Worm (Caenorhabditis elegans): ENCODE results near the gene fip-5.

DNA sequence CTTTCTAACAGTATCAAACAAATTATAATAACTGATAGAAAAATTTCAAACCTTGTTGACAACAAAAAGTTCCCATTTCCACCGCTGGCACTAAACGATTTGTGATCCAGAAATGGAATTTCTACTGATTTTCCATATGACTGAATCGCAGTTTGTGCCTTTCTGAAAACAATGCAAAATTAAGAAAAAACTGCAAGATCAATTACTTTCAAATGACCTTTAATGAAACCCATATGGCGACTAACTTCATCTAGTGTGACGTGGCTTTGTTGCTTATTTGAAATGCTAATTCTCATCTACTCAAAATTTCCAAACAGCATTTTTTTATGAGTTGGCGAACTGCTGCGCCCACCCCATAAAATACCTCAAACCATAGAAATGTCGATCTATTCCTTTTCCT, 5.0 kb downstream of the fip-5 start, which contains the start of gene F41E7.7:
- TF ChIP-seq egl-43 (GFP tag; IDR thresholded peaks at IDR 0.05) = no peak
- no peak for TF ChIP-seq unc-62 (GFP tag; optimal IDR thresholded peaks at IDR 0.05 in 1 of 2)
- no peak for TF ChIP-seq unc-62 (tag; optimal IDR thresholded peaks at IDR 0.05)
